Fruit fly (Drosophila melanogaster): ENCODE data around the gene ranshi.
A peak's percentile ranks its signal among the peaks of the same experiment; 100 is the strongest.

ranshi gene

DNA sequence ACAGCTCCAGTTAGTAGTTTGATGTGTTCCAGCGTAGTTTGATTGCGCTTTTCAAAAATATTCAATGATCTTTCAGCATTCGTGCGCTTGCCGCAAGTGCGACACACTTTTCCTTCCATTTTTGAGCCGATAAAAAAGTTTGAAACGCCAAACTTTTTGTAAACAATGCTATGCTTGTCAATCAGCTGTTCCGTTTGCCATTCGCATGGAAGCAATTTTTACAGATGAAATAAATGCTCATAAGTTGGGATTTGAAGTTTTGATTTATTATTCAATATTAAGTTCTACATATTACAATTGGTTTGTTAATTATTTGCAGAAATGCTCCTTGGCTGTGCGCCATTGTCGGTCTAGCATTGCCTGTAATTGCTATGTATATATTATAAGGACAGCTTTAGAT lies at the start of gene ranshi:
Gene ranshi, minus strand, starts transcription at position 152 of the 400 bp plus-strand sequence.
- TF ChIP-seq CTCF (optimal IDR thresholded peaks at IDR 0.05) (no peak), CG8478 (optimal IDR thresholded peaks at IDR 0.05) (no peak)

DNA sequence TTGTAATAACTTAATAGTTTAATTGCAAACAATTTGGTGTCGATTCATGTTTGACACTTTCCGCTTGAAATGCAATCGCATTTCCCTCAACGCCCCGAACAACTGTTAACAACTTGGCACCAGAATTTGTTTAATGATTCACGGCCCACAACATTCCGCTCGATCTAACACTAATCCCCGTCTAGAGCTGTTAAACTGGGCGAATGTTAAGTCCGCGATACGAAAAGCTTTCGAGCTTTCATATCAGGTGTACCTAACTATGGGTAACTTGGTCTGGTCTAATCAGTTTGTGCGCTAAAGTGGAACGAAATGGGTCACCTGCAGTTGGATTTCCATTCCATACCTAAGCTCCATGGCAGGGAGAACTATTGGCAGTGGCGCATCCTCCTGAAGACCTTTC lies 43.6 kb upstream of the ranshi start, which contains the start of gene CG34301:
Gene CG34301, plus strand, starts transcription at position 301 of the 400 bp plus-strand sequence.
- TF ChIP-seq CTCF (optimal IDR thresholded peaks at IDR 0.05) (no peak), CG8478 (optimal IDR thresholded peaks at IDR 0.05) (no peak)

DNA sequence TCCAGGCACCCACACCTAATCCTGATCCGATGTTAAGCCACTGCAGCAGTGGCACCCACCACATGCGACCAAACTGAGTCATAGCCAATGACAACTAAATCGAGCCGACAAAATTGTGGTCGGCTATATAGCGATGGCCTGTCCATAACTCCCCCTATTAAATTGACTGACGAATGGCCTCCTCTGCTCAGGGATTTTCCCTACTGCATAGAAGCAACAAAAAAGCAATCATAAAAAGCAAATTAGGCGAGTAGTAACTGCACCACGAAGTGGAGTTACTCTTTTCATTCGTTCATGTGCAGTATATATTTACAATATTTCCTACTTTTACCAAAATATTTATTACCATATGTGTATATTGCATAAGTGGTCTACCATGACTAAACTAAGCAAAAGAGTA lies 43.1 kb upstream of the ranshi start, which contains the start of gene CG13318:
Gene CG13318, minus strand, starts transcription at position 101 of the 400 bp plus-strand sequence.
- TF ChIP-seq CG8478 (optimal IDR thresholded peaks at IDR 0.05) (no peak), CTCF (optimal IDR thresholded peaks at IDR 0.05) (no peak)

dm6 chr3R:8769094-8769493 lies 39.6 kb upstream of the ranshi start, which contains the start of gene CG8236:
TSS of gene CG8236 (plus strand) at chr3R:8769394.
- TF ChIP-seq CG8478 (optimal IDR thresholded peaks at IDR 0.05) (no peak), CTCF (optimal IDR thresholded peaks at IDR 0.05) (no peak)

dm6 chr3R:8767998-8768397 lies 38.5 kb upstream of the ranshi start, which contains the start of the genes CG34135 and CG11768:
TSS of gene CG34135 (minus strand) at chr3R:8768191.
TSS of gene CG11768 (minus strand) at chr3R:8768200.
- no peak for TF ChIP-seq CG8478 (optimal IDR thresholded peaks at IDR 0.05)
- no peak for TF ChIP-seq CTCF (optimal IDR thresholded peaks at IDR 0.05)

DNA sequence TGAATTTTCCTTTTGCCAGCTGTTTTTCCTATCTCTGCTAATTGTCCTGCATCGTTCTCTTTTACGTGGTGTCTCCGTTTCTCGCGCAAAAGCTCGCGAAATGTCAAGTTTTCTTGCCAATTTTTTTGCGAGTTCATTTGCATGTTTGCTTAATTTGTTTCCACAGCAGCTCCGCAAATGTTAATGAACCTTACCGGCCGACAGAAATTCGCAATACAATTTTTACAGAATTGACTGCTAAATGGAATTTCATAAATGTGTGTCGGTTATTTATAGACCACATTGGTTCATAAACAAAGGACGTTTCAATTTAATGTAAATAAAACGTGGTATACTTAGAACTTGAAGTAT lies 19.3 kb upstream of the ranshi start:
- TF ChIP-seq CG8478 (optimal IDR thresholded peaks at IDR 0.05): no peak

- TF ChIP-seq CTCF (optimal IDR thresholded peaks at IDR 0.05) (no peak), CG8478 (optimal IDR thresholded peaks at IDR 0.05) (no peak)
Measured at dm6 chr3R:8747871-8748775, 18.6 kb upstream of the ranshi start.

dm6 chr3R:8747134-8747870 lies 17.8 kb upstream of the ranshi start, which contains the start of the genes CG9801 and Nasp:
TSS of gene CG9801 (minus strand) at chr3R:8747675.
TSS of gene Nasp (plus strand) at chr3R:8747798.
- TF ChIP-seq CG8478 (optimal IDR thresholded peaks at IDR 0.05) (no peak), CTCF (optimal IDR thresholded peaks at IDR 0.05) (peak; percentile 45 to 51)

DNA sequence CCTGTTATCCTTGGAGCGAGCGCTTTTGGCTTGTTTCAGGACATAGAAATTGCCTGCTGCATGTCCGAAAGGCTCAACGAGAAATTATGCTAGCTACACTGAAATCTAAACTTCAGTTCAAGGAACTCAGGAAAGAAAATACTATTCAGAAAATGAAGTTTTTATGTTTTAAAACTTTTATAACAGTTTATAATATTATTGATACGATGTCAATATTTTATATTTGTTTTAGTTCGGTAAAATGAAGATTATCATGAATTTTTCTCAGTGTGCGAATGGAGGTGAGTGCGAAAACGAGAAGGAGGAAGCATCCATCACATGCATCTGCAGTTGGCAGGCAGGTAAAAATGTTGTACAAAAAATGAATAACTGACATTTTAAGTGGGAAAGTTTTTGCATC lies 16.9 kb upstream of the ranshi start:
- TF ChIP-seq CTCF (optimal IDR thresholded peaks at IDR 0.05): no peak
- no peak for TF ChIP-seq CG8478 (optimal IDR thresholded peaks at IDR 0.05)

- TF ChIP-seq CG8478 (optimal IDR thresholded peaks at IDR 0.05): no peak
- TF ChIP-seq CTCF (optimal IDR thresholded peaks at IDR 0.05): no peak
Measured at dm6 chr3R:8744198-8744597, 14.7 kb upstream of the ranshi start.

dm6 chr3R:8742661-8743060 lies 13.2 kb upstream of the ranshi start:
- no peak for TF ChIP-seq CTCF (optimal IDR thresholded peaks at IDR 0.05)
- TF ChIP-seq CG8478 (optimal IDR thresholded peaks at IDR 0.05): no peak

dm6 chr3R:8741941-8742340 lies 12.4 kb upstream of the ranshi start:
- no peak for TF ChIP-seq CTCF (optimal IDR thresholded peaks at IDR 0.05)
- TF ChIP-seq CG8478 (optimal IDR thresholded peaks at IDR 0.05): no peak

DNA sequence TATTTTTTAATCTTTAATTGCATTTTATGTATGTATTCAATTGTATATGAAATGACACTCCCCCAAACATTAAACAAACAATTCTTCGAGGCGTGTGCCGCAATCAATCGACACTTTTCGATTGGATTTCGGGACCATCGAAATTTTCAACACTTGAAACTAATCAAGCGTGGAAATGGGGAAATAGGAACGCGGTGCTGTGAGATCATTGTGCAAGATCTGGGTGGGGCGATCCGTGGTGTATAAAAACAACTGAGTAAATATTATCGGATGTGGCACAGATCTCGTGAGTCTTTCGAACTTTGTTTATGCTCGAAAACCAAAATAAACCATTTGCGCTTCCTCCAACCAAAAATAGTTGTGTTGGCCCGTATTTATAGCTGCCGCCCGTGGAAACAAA lies 11.8 kb upstream of the ranshi start:
- no peak for TF ChIP-seq CTCF (optimal IDR thresholded peaks at IDR 0.05)
- TF ChIP-seq CG8478 (optimal IDR thresholded peaks at IDR 0.05): no peak

dm6 chr3R:8740118-8740517 lies 10.6 kb upstream of the ranshi start:
- no peak for TF ChIP-seq CTCF (optimal IDR thresholded peaks at IDR 0.05)
- TF ChIP-seq CG8478 (optimal IDR thresholded peaks at IDR 0.05): no peak

dm6 chr3R:8739161-8739783 lies 9.8 kb upstream of the ranshi start:
- TF ChIP-seq CTCF (optimal IDR thresholded peaks at IDR 0.05) (no peak), CG8478 (optimal IDR thresholded peaks at IDR 0.05) (no peak)

All from S2 (cell line).